Fruit fly (Drosophila melanogaster) whole organism, embryonic: Measurements from ENCODE around the gene CG31431.

Experiments
- Ada2b ChIP-seq: fragments of 200-800 bp; sonication (Bioruptor generic); IDR thresholded peaks from 2 replicates; pipeline ENCODE4 v1.3.6; 2022; ENCODE audit warnings: missing biosample characterization, missing genetic modification characterization
- Bdp1 ChIP-seq: fragments of 200-800 bp; sonication (Bioruptor generic); optimal IDR thresholded peaks from 3 replicates; lab custom pipeline; 2016; ENCODE audit warnings: missing biosample characterization, missing genetic modification characterization
- C15 ChIP-seq: fragments of 200-800 bp; sonication (Bioruptor generic); IDR thresholded peaks from 3 replicates; pipeline ENCODE4 v1.3.6; 2022; ENCODE audit warnings: missing biosample characterization, missing genetic modification characterization
- CG10462 ChIP-seq: fragments of 200-800 bp; sonication (Bioruptor generic); optimal IDR thresholded peaks from 2 replicates; lab custom pipeline; 2016; ENCODE audit warnings: missing biosample characterization, missing genetic modification characterization
- CG11398 ChIP-seq: fragments of 200-800 bp; sonication (Bioruptor generic); optimal IDR thresholded peaks from 2 replicates; lab custom pipeline; 2016; ENCODE audit warnings: missing biosample characterization, missing genetic modification characterization
- CG11695 ChIP-seq: fragments of 200-800 bp; sonication (Bioruptor generic); IDR thresholded peaks from 3 replicates; pipeline ENCODE4 v1.3.6; 2022; ENCODE audit warnings: missing biosample characterization, missing genetic modification characterization
- CG12219 ChIP-seq: fragments of 200-800 bp; sonication (Bioruptor generic); optimal IDR thresholded peaks from 3 replicates; lab custom pipeline; 2018; ENCODE audit warnings: missing biosample characterization, mild to moderate bottlenecking, missing genetic modification characterization
- CG12942 ChIP-seq: fragments of 200-800 bp; sonication (Bioruptor generic); optimal IDR thresholded peaks from 3 replicates; lab custom pipeline; 2016; ENCODE audit warnings: missing biosample characterization, missing genetic modification characterization
- CG14014 ChIP-seq: fragments of 200-800 bp; sonication (Bioruptor generic); IDR thresholded peaks from 2 replicates; pipeline ENCODE4 v1.3.6; 2022; ENCODE audit warnings: missing biosample characterization, missing genetic modification characterization
- CG1603 ChIP-seq: fragments of 200-800 bp; sonication (Bioruptor generic); optimal IDR thresholded peaks from 2 replicates; lab custom pipeline; 2019; ENCODE audit warnings: missing biosample characterization, mild to moderate bottlenecking, missing genetic modification characterization, moderate library complexity
- CG1647 ChIP-seq: fragments of 200-800 bp; sonication (Bioruptor generic); optimal IDR thresholded peaks from 3 replicates; lab custom pipeline; 2016; ENCODE audit warnings: missing biosample characterization, missing genetic modification characterization
- CG17186 ChIP-seq: fragments of 200-800 bp; sonication (Bioruptor generic); optimal IDR thresholded peaks from 3 replicates; lab custom pipeline; 2017; ENCODE audit warnings: missing biosample characterization, missing genetic modification reagents, missing genetic modification characterization
- CG2116 ChIP-seq: fragments of 200-800 bp; sonication (Bioruptor generic); optimal IDR thresholded peaks from 3 replicates; lab custom pipeline; 2018; ENCODE audit warnings: missing biosample characterization, mild to moderate bottlenecking, missing genetic modification characterization
- CG3407 ChIP-seq: fragments of 200-800 bp; sonication (Bioruptor generic); optimal IDR thresholded peaks from 2 replicates; lab custom pipeline; 2018; ENCODE audit warnings: missing biosample characterization, mild to moderate bottlenecking, missing genetic modification characterization
- CG34224 ChIP-seq: fragments of 200-800 bp; sonication (Bioruptor generic); IDR thresholded peaks from 3 replicates; pipeline ENCODE4 v1.3.6; 2022; ENCODE audit warnings: missing biosample characterization, missing genetic modification characterization; ENCODE audit not compliant: partially characterized antibody
- CG6689 ChIP-seq: fragments of 200-800 bp; sonication (Bioruptor generic); IDR thresholded peaks from 2 replicates; pipeline ENCODE4 v1.3.6; 2022; ENCODE audit warnings: missing biosample characterization, missing genetic modification characterization
- CG6765 ChIP-seq: fragments of 200-800 bp; sonication (Bioruptor generic); optimal IDR thresholded peaks from 3 replicates; lab custom pipeline; 2017; ENCODE audit warnings: missing biosample characterization, mild to moderate bottlenecking, missing genetic modification characterization
- CG8290 ChIP-seq, 3 experiments: fragments of 200-800 bp; sonication (Bioruptor generic); optimal IDR thresholded peaks; 2 replicates each; lab custom pipeline; 2016 to 2019; ENCODE audit warnings: missing biosample characterization in 3 of 3, missing genetic modification characterization in 3 of 3, mild to moderate bottlenecking in 2 of 3, moderate library complexity in 1 of 3
- Dad ChIP-seq: fragments of 200-800 bp; sonication (Bioruptor generic); optimal IDR thresholded peaks from 3 replicates; lab custom pipeline; 2016; ENCODE audit warnings: missing biosample characterization, missing genetic modification characterization
- Dbx ChIP-seq: fragments of 200-800 bp; sonication (Bioruptor generic); IDR thresholded peaks from 3 replicates; pipeline ENCODE4 v1.3.6; 2022; ENCODE audit warnings: missing biosample characterization, missing genetic modification characterization
- Gsc ChIP-seq: fragments of 200-800 bp; sonication (Bioruptor generic); IDR thresholded peaks from 2 replicates; pipeline ENCODE4 v1.3.6; 2022; ENCODE audit warnings: missing biosample characterization, missing genetic modification characterization
- Lim3 ChIP-seq: fragments of 200-800 bp; sonication (Bioruptor generic); IDR thresholded peaks from 2 replicates; pipeline ENCODE4 v1.3.6; 2022; ENCODE audit warnings: missing biosample characterization, missing genetic modification characterization
- MESR4 ChIP-seq: fragments of 200-800 bp; sonication (Bioruptor generic); optimal IDR thresholded peaks from 2 replicates; lab custom pipeline; 2018; ENCODE audit warnings: missing biosample characterization, mild to moderate bottlenecking, missing genetic modification characterization, moderate library complexity
- Myb ChIP-seq: fragments of 200-800 bp; sonication (Bioruptor generic); optimal IDR thresholded peaks from 2 replicates; lab custom pipeline; 2016; ENCODE audit warnings: missing biosample characterization, missing genetic modification characterization
- NC2α ChIP-seq: fragments of 200-800 bp; sonication (Bioruptor generic); optimal IDR thresholded peaks from 2 replicates; lab custom pipeline; 2016; ENCODE audit warnings: missing biosample characterization, missing genetic modification characterization
- Opbp ChIP-seq: fragments of 200-800 bp; sonication (Bioruptor generic); IDR thresholded peaks from 3 replicates; pipeline ENCODE4 v1.3.6; 2022; ENCODE audit warnings: missing biosample characterization, missing genetic modification characterization; ENCODE audit not compliant: partially characterized antibody
- Sox102F ChIP-seq: fragments of 200-800 bp; sonication (Bioruptor generic); optimal IDR thresholded peaks from 2 replicates; lab custom pipeline; 2018; ENCODE audit warnings: missing biosample characterization, mild to moderate bottlenecking, missing genetic modification characterization, moderate library complexity
- Taf1 ChIP-seq: fragments of 200-800 bp; sonication (Bioruptor generic); IDR thresholded peaks from 2 replicates; pipeline ENCODE4 v1.3.6; 2022; ENCODE audit warnings: missing biosample characterization, missing genetic modification characterization
- Usf ChIP-seq: fragments of 200-800 bp; sonication (Bioruptor generic); optimal IDR thresholded peaks from 2 replicates; lab custom pipeline; 2017; ENCODE audit warnings: missing genotype, missing biosample characterization, missing genetic modification characterization
- ab ChIP-seq: fragments of 200-800 bp; sonication (Bioruptor generic); optimal IDR thresholded peaks from 2 replicates; lab custom pipeline; 2016; ENCODE audit warnings: missing biosample characterization, missing genetic modification characterization
- cg ChIP-seq: fragments of 200-800 bp; sonication (Bioruptor generic); optimal IDR thresholded peaks from 3 replicates; lab custom pipeline; 2019; ENCODE audit warnings: missing biosample characterization, mild to moderate bottlenecking, missing genetic modification characterization, moderate library complexity
- croc ChIP-seq: fragments of 200-800 bp; sonication (Bioruptor generic); conservative IDR thresholded peaks from 3 replicates; pipeline ENCODE4 v1.3.6; 2022; ENCODE audit warnings: missing biosample characterization, missing genetic modification characterization
- da ChIP-seq: fragments of 200-800 bp; sonication (Bioruptor generic); optimal IDR thresholded peaks from 2 replicates; lab custom pipeline; 2016; ENCODE audit warnings: missing biosample characterization, missing genetic modification characterization
- dmrt11E ChIP-seq: fragments of 200-800 bp; sonication (Bioruptor generic); optimal IDR thresholded peaks from 3 replicates; lab custom pipeline; 2018; ENCODE audit warnings: missing biosample characterization, mild to moderate bottlenecking, missing genetic modification characterization, moderate library complexity
- dmrt99B ChIP-seq: fragments of 200-800 bp; sonication (Bioruptor generic); optimal IDR thresholded peaks from 2 replicates; lab custom pipeline; 2018; ENCODE audit warnings: missing biosample characterization, mild to moderate bottlenecking, missing genetic modification characterization, moderate library complexity
- ewg ChIP-seq: fragments of 200-800 bp; sonication (Bioruptor generic); optimal IDR thresholded peaks from 3 replicates; lab custom pipeline; 2017; ENCODE audit warnings: mild to moderate bottlenecking, missing biosample characterization, missing genetic modification reagents, missing genetic modification characterization
- gem ChIP-seq: fragments of 200-800 bp; sonication (Bioruptor generic); optimal IDR thresholded peaks from 2 replicates; lab custom pipeline; 2019; ENCODE audit warnings: missing biosample characterization, mild to moderate bottlenecking, missing genetic modification characterization, moderate library complexity
- gsb-n ChIP-seq: fragments of 200-800 bp; sonication (Bioruptor generic); optimal IDR thresholded peaks from 3 replicates; lab custom pipeline; 2018; ENCODE audit warnings: missing biosample characterization, mild to moderate bottlenecking, missing genetic modification characterization
- inv ChIP-seq: fragments of 200-800 bp; sonication (Bioruptor generic); IDR thresholded peaks from 2 replicates; pipeline ENCODE4 v1.3.6; 2022; ENCODE audit warnings: missing biosample characterization, missing genetic modification characterization; ENCODE audit not compliant: partially characterized antibody
- nau ChIP-seq: fragments of 200-800 bp; sonication (Bioruptor generic); optimal IDR thresholded peaks from 3 replicates; lab custom pipeline; 2017; ENCODE audit warnings: missing biosample characterization, mild to moderate bottlenecking, missing genetic modification characterization, missing genetic modification reagents
- nerfin-1 ChIP-seq: fragments of 200-800 bp; sonication (Bioruptor generic); optimal IDR thresholded peaks from 3 replicates; lab custom pipeline; 2019; ENCODE audit warnings: missing biosample characterization, mild to moderate bottlenecking, missing genetic modification characterization, moderate library complexity
- nmo ChIP-seq: fragments of 200-800 bp; sonication (Bioruptor generic); optimal IDR thresholded peaks from 2 replicates; lab custom pipeline; 2018; ENCODE audit warnings: missing biosample characterization, mild to moderate bottlenecking, missing genetic modification characterization, moderate library complexity
- oc ChIP-seq: fragments of 200-800 bp; sonication (Bioruptor generic); optimal IDR thresholded peaks from 2 replicates; lab custom pipeline; 2018; ENCODE audit warnings: missing biosample characterization, mild to moderate bottlenecking, missing genetic modification characterization, moderate library complexity
- pita ChIP-seq: fragments of 200-800 bp; sonication (Bioruptor generic); optimal IDR thresholded peaks from 2 replicates; lab custom pipeline; 2017; ENCODE audit warnings: missing biosample characterization, mild to moderate bottlenecking, missing genetic modification characterization
- sob ChIP-seq: fragments of 200-800 bp; sonication (Bioruptor generic); IDR thresholded peaks from 2 replicates; pipeline ENCODE4 v1.3.6; 2022; ENCODE audit warnings: missing biosample characterization, missing genetic modification characterization
- sqz ChIP-seq: fragments of 200-800 bp; sonication (Bioruptor generic); optimal IDR thresholded peaks from 3 replicates; lab custom pipeline; 2018; ENCODE audit warnings: missing biosample characterization, mild to moderate bottlenecking, missing genetic modification characterization
- ssp ChIP-seq: fragments of 200-800 bp; sonication (Bioruptor generic); IDR thresholded peaks from 2 replicates; pipeline ENCODE4 v1.3.6; 2022; ENCODE audit warnings: missing biosample characterization, missing genetic modification characterization
- tna ChIP-seq: fragments of 200-800 bp; sonication (Bioruptor generic); IDR thresholded peaks from 2 replicates; pipeline ENCODE4 v1.3.6; 2022; ENCODE audit warnings: missing biosample characterization, missing genetic modification characterization; ENCODE audit not compliant: partially characterized antibody
- twi ChIP-seq: fragments of 200-800 bp; optimal IDR thresholded peaks from 2 replicates; lab custom pipeline; 2019; ENCODE audit warnings: missing biosample characterization, mild to moderate bottlenecking, missing genetic modification characterization, moderate library complexity
- zf30C ChIP-seq: fragments of 200-800 bp; sonication (Bioruptor generic); optimal IDR thresholded peaks from 3 replicates; lab custom pipeline; 2018; ENCODE audit warnings: missing biosample characterization, mild to moderate bottlenecking, missing genetic modification characterization

Gene CG31431

DNA sequence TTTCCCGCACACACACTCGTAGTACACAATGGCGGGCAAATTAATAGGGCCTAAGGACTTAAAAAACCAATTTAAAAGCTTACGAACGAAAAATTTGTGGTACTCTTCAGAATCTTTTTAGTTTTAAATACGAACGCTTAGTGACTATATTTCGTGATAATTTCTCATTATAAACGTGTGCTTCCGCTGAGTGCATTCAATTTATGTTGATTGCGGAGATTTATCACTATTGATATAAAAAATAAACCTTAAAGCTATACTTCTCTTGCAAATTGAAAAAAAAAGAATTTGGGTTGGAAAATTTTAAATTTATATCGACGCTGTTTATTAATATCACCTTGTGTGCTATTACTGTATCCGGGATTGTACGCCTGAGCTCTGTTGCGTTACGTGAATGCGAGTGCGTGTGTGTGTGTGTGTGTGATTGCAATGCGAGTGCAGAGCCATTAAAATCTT is 21.5 kb upstream of the CG31431 start (continued):
- TF ChIP-seq gem (tag; lab: Kevin White, UChicago) (peak; percentile 86), Ada2b (GFP tag; lab: Robert Waterston, UW) (peak; percentile 59), C15 (GFP tag; lab: Robert Waterston, UW) (no peak), gsb-n (tag; lab: Kevin White, UChicago) (peak; percentile 56), pita (GFP tag; lab: Kevin White, UChicago) (no peak), oc (tag; lab: Kevin White, UChicago) (no peak), ssp (GFP tag; lab: Robert Waterston, UW) (peak; percentile 27; the same call in 1 of the 2 replicates), CG14014 (GFP tag; lab: Robert Waterston, UW) (no peak; the same call in 1 of the 2 replicates), nau (GFP tag; lab: Kevin White, UChicago) (peak; percentile 53), ab (GFP tag; lab: Kevin White, UChicago) (peak; percentile 7), croc (GFP tag; lab: Robert Waterston, UW) (peak; percentile 32; the same call in 1 of the 3 replicates), MESR4 (GFP tag; lab: Kevin White, UChicago) (no peak), CG6689 (GFP tag; lab: Robert Waterston, UW) (peak; percentile 79), tna (GFP tag; lab: Robert Waterston, UW) (no peak), Gsc (GFP tag; lab: Robert Waterston, UW) (no peak), dmrt99B (tag; lab: Kevin White, UChicago) (peak; percentile 85), sob (peak; percentile 37; the same call in 1 of the 2 replicates), nmo (GFP tag; lab: Kevin White, UChicago) (peak; percentile 87), CG17186 (GFP tag; lab: Kevin White, UChicago) (no peak), nerfin-1 (tag; lab: Kevin White, UChicago) (peak; percentile 74), inv (GFP tag; lab: Robert Waterston, UW) (no peak), CG8290 (GFP tag; optimal IDR thresholded peaks at IDR 0.05; lab: Kevin White, UChicago) (peak; percentile 9), CG8290 (tag; optimal IDR thresholded peaks at IDR 0.05; lab: Kevin White, UChicago) (peak in 1 of 2 experiments; percentile 20), Sox102F (GFP tag; lab: Kevin White, UChicago) (peak; percentile 65), CG1603 (tag; lab: Kevin White, UChicago) (peak; percentile 11), Dbx (GFP tag; lab: Robert Waterston, UW) (no peak), CG11695 (GFP tag; lab: Robert Waterston, UW) (peak; percentile 74; the same call in 2 of the 3 replicates), ewg (peak; percentile 42), CG2116 (GFP tag; lab: Kevin White, UChicago) (peak; percentile 20), dmrt11E (tag; lab: Kevin White, UChicago) (peak; percentile 82), da (GFP tag; lab: Kevin White, UChicago) (no peak), CG1647 (GFP tag; lab: Kevin White, UChicago) (peak; percentile 35), cg (no peak), Usf (GFP tag; lab: Kevin White, UChicago) (no peak), NC2α (GFP tag; lab: Kevin White, UChicago) (peak; percentile 7), Lim3 (GFP tag; lab: Robert Waterston, UW) (no peak), Taf1 (no peak), zf30C (GFP tag; lab: Kevin White, UChicago) (no peak), sqz (peak; percentile 59), CG6765 (GFP tag; lab: Kevin White, UChicago) (no peak), CG12942 (peak; percentile 47), CG3407 (GFP tag; lab: Kevin White, UChicago) (peak; percentile 46), Opbp (GFP tag; lab: Robert Waterston, UW) (no peak), CG10462 (GFP tag; lab: Kevin White, UChicago) (peak; percentile 8), twi (no peak), CG34224 (GFP tag; lab: Robert Waterston, UW) (no peak), Bdp1 (GFP tag; lab: Kevin White, UChicago) (no peak), CG12219 (peak; percentile 34), Myb (GFP tag; lab: Kevin White, UChicago) (peak; percentile 39), Dad (GFP tag; lab: Kevin White, UChicago) (peak; percentile 27), CG11398 (GFP tag; lab: Kevin White, UChicago) (peak; percentile 7)
